Worm (Caenorhabditis elegans): ENCODE data around the gene metl-1.

Gene metl-1

DNA sequence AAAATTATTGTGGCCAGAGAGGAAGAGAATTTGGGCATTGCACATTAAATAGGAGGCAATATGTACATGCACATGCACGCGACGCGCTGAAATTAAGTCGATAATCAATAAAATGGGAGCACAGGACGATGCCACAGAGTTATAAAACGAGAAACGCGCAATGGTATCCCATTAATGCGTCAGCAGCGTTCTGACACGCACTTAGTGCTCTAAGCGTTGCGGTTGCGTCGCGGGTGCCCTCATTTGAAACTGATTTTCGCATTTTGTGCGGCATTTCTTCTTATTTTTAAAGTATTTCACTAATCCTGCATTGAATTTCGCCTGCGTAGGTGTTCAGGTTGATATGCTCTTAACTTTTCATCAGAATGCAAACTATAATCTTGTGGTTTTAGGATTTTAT is 20.4 kb downstream of the metl-1 start, which contains the start of gene rsp-1:
Gene rsp-1, plus strand, starts transcription at position 338 of the 400 bp plus-strand sequence.
- TF ChIP-seq aly-1 (tag; optimal IDR thresholded peaks at IDR 0.05), result peak; percentile 73
- peak; percentile 4 for TF ChIP-seq F13C5.2 (tag; optimal IDR thresholded peaks at IDR 0.05)
- TF ChIP-seq hmbx-1 (tag; optimal IDR thresholded peaks at IDR 0.05), result no peak
- TF ChIP-seq tbx-11 (GFP tag; IDR thresholded peaks at IDR 0.05), result no peak
- TF ChIP-seq sea-1 (GFP tag; conservative IDR thresholded peaks at IDR 0.05), result no peak
- TF ChIP-seq ama-1 (optimal IDR thresholded peaks at IDR 0.05), result no peak
- no peak for TF ChIP-seq ceh-13 (GFP tag; optimal IDR thresholded peaks at IDR 0.05)
- peak; percentile 48; the same call in 1 of the 2 replicates for TF ChIP-seq scrt-1 (GFP tag; IDR thresholded peaks at IDR 0.05)
- peak; percentile 55 for TF ChIP-seq hmg-4 (GFP tag; optimal IDR thresholded peaks at IDR 0.05)
- 0 out of 2 replicates have a peak, but pooled peaks have one; percentile 8 for TF ChIP-seq tbx-37 (GFP tag; conservative IDR thresholded peaks at IDR 0.05)
- TF ChIP-seq hnd-1 (tag; optimal IDR thresholded peaks at IDR 0.05), result no peak
- no peak for TF ChIP-seq flt-1 (GFP tag; IDR thresholded peaks at IDR 0.05)
- no peak for TF ChIP-seq ets-7 (tag; optimal IDR thresholded peaks at IDR 0.05)
- peak; percentile 62 for TF ChIP-seq ceh-36 (tag; optimal IDR thresholded peaks at IDR 0.05)
- peak; percentile 54; the same call in 1 of the 2 replicates for TF ChIP-seq pes-1 (GFP tag; IDR thresholded peaks at IDR 0.05)
- no peak for TF ChIP-seq B0310.2 (tag; optimal IDR thresholded peaks at IDR 0.05)
- peak; percentile 30 for TF ChIP-seq tra-4 (tag; optimal IDR thresholded peaks at IDR 0.05)

- TF ChIP-seq flt-1 (GFP tag; IDR thresholded peaks at IDR 0.05) (no peak), tbx-11 (GFP tag; IDR thresholded peaks at IDR 0.05) (no peak), pes-1 (GFP tag; IDR thresholded peaks at IDR 0.05) (no peak)
Measured at ce11 chrII:11452498-11453005, 20.8 kb downstream of the metl-1 start, which contains the start of gene rsp-2. rsp-2 (minus strand) TSS chrII:11452955.

DNA sequence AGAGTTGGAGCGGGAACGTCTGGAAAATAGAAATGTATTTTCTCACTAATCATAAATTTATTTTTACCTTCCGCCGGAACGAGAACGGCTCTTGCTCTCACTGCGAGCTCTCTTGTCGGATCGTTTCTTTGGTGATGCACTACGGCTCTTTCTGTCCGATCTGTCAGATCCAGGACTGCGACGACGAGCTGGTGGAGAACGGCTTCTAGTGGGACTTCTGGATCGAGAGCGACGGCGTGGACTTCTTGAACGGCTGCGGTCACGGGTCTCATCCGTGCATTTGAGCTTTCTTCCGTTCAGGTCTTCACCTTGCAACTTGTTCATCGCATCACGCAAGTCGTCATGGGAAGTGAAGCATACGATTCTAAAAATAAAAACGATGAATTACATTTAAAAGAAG is 21.6 kb downstream of the metl-1 start:
- TF ChIP-seq tbx-11 (GFP tag; IDR thresholded peaks at IDR 0.05) (no peak), sea-1 (GFP tag; conservative IDR thresholded peaks at IDR 0.05) (no peak), ets-7 (tag; optimal IDR thresholded peaks at IDR 0.05) (no peak), F13C5.2 (tag; optimal IDR thresholded peaks at IDR 0.05) (no peak), tra-4 (tag; optimal IDR thresholded peaks at IDR 0.05) (no peak), ama-1 (optimal IDR thresholded peaks at IDR 0.05) (no peak), hmg-4 (GFP tag; optimal IDR thresholded peaks at IDR 0.05) (no peak), scrt-1 (GFP tag; IDR thresholded peaks at IDR 0.05) (no peak), tbx-37 (GFP tag; conservative IDR thresholded peaks at IDR 0.05) (no peak), pes-1 (GFP tag; IDR thresholded peaks at IDR 0.05) (no peak), B0310.2 (tag; optimal IDR thresholded peaks at IDR 0.05) (no peak), flt-1 (GFP tag; IDR thresholded peaks at IDR 0.05) (no peak)

- TF ChIP-seq scrt-1 (GFP tag; IDR thresholded peaks at IDR 0.05) (no peak), flt-1 (GFP tag; IDR thresholded peaks at IDR 0.05) (no peak), hmg-4 (GFP tag; optimal IDR thresholded peaks at IDR 0.05) (no peak), ets-7 (tag; optimal IDR thresholded peaks at IDR 0.05) (no peak), tbx-11 (GFP tag; IDR thresholded peaks at IDR 0.05) (no peak), ceh-36 (tag; optimal IDR thresholded peaks at IDR 0.05) (no peak), hmbx-1 (tag; optimal IDR thresholded peaks at IDR 0.05) (no peak), aly-1 (tag; optimal IDR thresholded peaks at IDR 0.05) (no peak), B0310.2 (tag; optimal IDR thresholded peaks at IDR 0.05) (no peak), hnd-1 (tag; optimal IDR thresholded peaks at IDR 0.05) (no peak), F13C5.2 (tag; optimal IDR thresholded peaks at IDR 0.05) (no peak), tbx-37 (GFP tag; conservative IDR thresholded peaks at IDR 0.05) (no peak), ama-1 (optimal IDR thresholded peaks at IDR 0.05) (no peak), tra-4 (tag; optimal IDR thresholded peaks at IDR 0.05) (no peak), ceh-13 (GFP tag; optimal IDR thresholded peaks at IDR 0.05) (no peak), sea-1 (GFP tag; conservative IDR thresholded peaks at IDR 0.05) (no peak), pes-1 (GFP tag; IDR thresholded peaks at IDR 0.05) (no peak)
Measured at ce11 chrII:11450882-11451281, 22.5 kb downstream of the metl-1 start.

- TF ChIP-seq scrt-1 (GFP tag; IDR thresholded peaks at IDR 0.05) (no peak), ceh-36 (tag; optimal IDR thresholded peaks at IDR 0.05) (no peak), tbx-11 (GFP tag; IDR thresholded peaks at IDR 0.05) (no peak), hmbx-1 (tag; optimal IDR thresholded peaks at IDR 0.05) (no peak), flt-1 (GFP tag; IDR thresholded peaks at IDR 0.05) (no peak), ceh-13 (GFP tag; optimal IDR thresholded peaks at IDR 0.05) (no peak), aly-1 (tag; optimal IDR thresholded peaks at IDR 0.05) (no peak), B0310.2 (tag; optimal IDR thresholded peaks at IDR 0.05) (no peak), pes-1 (GFP tag; IDR thresholded peaks at IDR 0.05) (no peak), ets-7 (tag; optimal IDR thresholded peaks at IDR 0.05) (no peak), hmg-4 (GFP tag; optimal IDR thresholded peaks at IDR 0.05) (no peak), sea-1 (GFP tag; conservative IDR thresholded peaks at IDR 0.05) (no peak), F13C5.2 (tag; optimal IDR thresholded peaks at IDR 0.05) (no peak), ama-1 (optimal IDR thresholded peaks at IDR 0.05) (no peak), tra-4 (tag; optimal IDR thresholded peaks at IDR 0.05) (no peak), tbx-37 (GFP tag; conservative IDR thresholded peaks at IDR 0.05) (no peak)
Measured at ce11 chrII:11448753-11449152, 24.6 kb downstream of the metl-1 start, which contains the start of gene W02B12.1. W02B12.1 (plus strand) TSS chrII:11449021.

- no peak for TF ChIP-seq aly-1 (tag; optimal IDR thresholded peaks at IDR 0.05)
- no peak for TF ChIP-seq ets-7 (tag; optimal IDR thresholded peaks at IDR 0.05)
- TF ChIP-seq ceh-36 (tag; optimal IDR thresholded peaks at IDR 0.05), result no peak
- no peak for TF ChIP-seq scrt-1 (GFP tag; IDR thresholded peaks at IDR 0.05)
- no peak for TF ChIP-seq B0310.2 (tag; optimal IDR thresholded peaks at IDR 0.05)
- no peak for TF ChIP-seq F13C5.2 (tag; optimal IDR thresholded peaks at IDR 0.05)
- TF ChIP-seq hnd-1 (tag; optimal IDR thresholded peaks at IDR 0.05), result no peak
- TF ChIP-seq tra-4 (tag; optimal IDR thresholded peaks at IDR 0.05), result no peak
- no peak for TF ChIP-seq pes-1 (GFP tag; IDR thresholded peaks at IDR 0.05)
- no peak for TF ChIP-seq tbx-11 (GFP tag; IDR thresholded peaks at IDR 0.05)
- no peak for TF ChIP-seq ama-1 (optimal IDR thresholded peaks at IDR 0.05)
- no peak for TF ChIP-seq hmg-4 (GFP tag; optimal IDR thresholded peaks at IDR 0.05)
- TF ChIP-seq sea-1 (GFP tag; conservative IDR thresholded peaks at IDR 0.05), result no peak
- no peak for TF ChIP-seq ceh-13 (GFP tag; optimal IDR thresholded peaks at IDR 0.05)
- no peak for TF ChIP-seq tbx-37 (GFP tag; conservative IDR thresholded peaks at IDR 0.05)
- no peak for TF ChIP-seq flt-1 (GFP tag; IDR thresholded peaks at IDR 0.05)
- TF ChIP-seq hmbx-1 (tag; optimal IDR thresholded peaks at IDR 0.05), result no peak
Measured at ce11 chrII:11444973-11445372, 28.4 kb downstream of the metl-1 start, which contains the start of gene W02B12.13. W02B12.13 (plus strand) TSS chrII:11445273.

- no peak for TF ChIP-seq sea-1 (GFP tag; conservative IDR thresholded peaks at IDR 0.05)
- no peak for TF ChIP-seq F13C5.2 (tag; optimal IDR thresholded peaks at IDR 0.05)
- TF ChIP-seq scrt-1 (GFP tag; IDR thresholded peaks at IDR 0.05), result no peak
- no peak for TF ChIP-seq tbx-11 (GFP tag; IDR thresholded peaks at IDR 0.05)
Measured at ce11 chrII:11443862-11444261, 29.5 kb downstream of the metl-1 start, which contains the start of gene adbp-1. adbp-1 (plus strand) TSS chrII:11444162.

Data from whole organism, early embryonic.